Fruit fly (Drosophila melanogaster): Measurements from ENCODE around the gene eRF3.

eRF3 gene

dm6 chr2L:12483866-12484554 is 49.8 kb downstream of the eRF3 start (continued):
- TF ChIP-seq CG7839 (tag; optimal IDR thresholded peaks at IDR 0.05) (peak; percentile 90), Hmr (GFP tag; optimal IDR thresholded peaks at IDR 0.05) (peak; percentile 82), aop (GFP tag; IDR thresholded peaks at IDR 0.05) (no peak), klu (GFP tag; IDR thresholded peaks at IDR 0.05) (no peak), PHDP (tag; optimal IDR thresholded peaks at IDR 0.05) (peak; percentile 92), CG6654 (GFP tag; optimal IDR thresholded peaks at IDR 0.05) (peak; percentile 80), sisA (GFP tag; IDR thresholded peaks at IDR 0.05) (no peak), CG34224 (GFP tag; IDR thresholded peaks at IDR 0.05; ENCODE audit: partially characterized antibody) (no peak), lilli (GFP tag; optimal IDR thresholded peaks at IDR 0.05) (peak; percentile 93), CG14710 (tag; optimal IDR thresholded peaks at IDR 0.05) (peak; percentile 80), Sin3A (optimal IDR thresholded peaks at IDR 0.05) (no peak), CG16815 (GFP tag; optimal IDR thresholded peaks at IDR 0.05) (peak; percentile 76), CG30403 (GFP tag; optimal IDR thresholded peaks at IDR 0.05) (peak; percentile 92), Bdp1 (GFP tag; optimal IDR thresholded peaks at IDR 0.05) (no peak), CG18262 (tag; optimal IDR thresholded peaks at IDR 0.05) (peak; percentile 89), CG3995 (GFP tag; optimal IDR thresholded peaks at IDR 0.05) (peak; percentile 44), Gsc (GFP tag; IDR thresholded peaks at IDR 0.05) (no peak), D19A (tag; optimal IDR thresholded peaks at IDR 0.05) (peak; percentile 77), CG4282 (GFP tag; optimal IDR thresholded peaks at IDR 0.05) (peak; percentile 59), trem (tag; optimal IDR thresholded peaks at IDR 0.05) (peak; percentile 67), lbe (GFP tag; optimal IDR thresholded peaks at IDR 0.05) (peak; percentile 91), chm (GFP tag; IDR thresholded peaks at IDR 0.05) (peak; percentile 85), YL-1 (GFP tag; optimal IDR thresholded peaks at IDR 0.05) (peak; percentile 68), CG2199 (GFP tag; IDR thresholded peaks at IDR 0.05) (peak; percentile 64; the same call in 1 of the 3 replicates), chinmo (GFP tag; IDR thresholded peaks at IDR 0.05; ENCODE audit: partially characterized antibody) (peak; percentile 72; the same call in 2 of the 4 replicates), CG1602 (GFP tag; optimal IDR thresholded peaks at IDR 0.05) (peak; percentile 80), gt (GFP tag; IDR thresholded peaks at IDR 0.05) (peak; percentile 43; the same call in 1 of the 2 replicates), al (GFP tag; IDR thresholded peaks at IDR 0.05) (peak; percentile 68; the same call in 1 of the 2 replicates), CoRest (tag; optimal IDR thresholded peaks at IDR 0.05) (peak; percentile 93), CG18619 (GFP tag; optimal IDR thresholded peaks at IDR 0.05) (peak; percentile 82), CG6683 (GFP tag; optimal IDR thresholded peaks at IDR 0.05) (peak; percentile 69), CG7372 (GFP tag; IDR thresholded peaks at IDR 0.05) (peak; percentile 85), CG11247 (GFP tag; IDR thresholded peaks at IDR 0.05) (0 out of 2 replicates have a peak, but pooled peaks have one; percentile 76), CG12391 (tag; optimal IDR thresholded peaks at IDR 0.05) (peak; percentile 86), CG17186 (GFP tag; optimal IDR thresholded peaks at IDR 0.05) (peak; percentile 41), Drgx (GFP tag; IDR thresholded peaks at IDR 0.05) (peak; percentile 96), Oli (tag; optimal IDR thresholded peaks at IDR 0.05) (peak; percentile 92), CG4328 (GFP tag; optimal IDR thresholded peaks at IDR 0.05) (peak; percentile 84), CG12155 (GFP tag; optimal IDR thresholded peaks at IDR 0.05) (peak; percentile 74), MBD-R2 (GFP tag; IDR thresholded peaks at IDR 0.05) (peak; percentile 48; the same call in 1 of the 2 replicates), bcd (GFP tag; optimal IDR thresholded peaks at IDR 0.05) (peak; percentile 86), nerfin-2 (GFP tag; IDR thresholded peaks at IDR 0.05; ENCODE audit: partially characterized antibody) (no peak), CG3163 (GFP tag; optimal IDR thresholded peaks at IDR 0.05) (peak; percentile 66), Meics (GFP tag; optimal IDR thresholded peaks at IDR 0.05) (peak; percentile 86), CG2120 (GFP tag; optimal IDR thresholded peaks at IDR 0.05) (peak; percentile 92), tin (GFP tag; optimal IDR thresholded peaks at IDR 0.05) (peak; percentile 91), CG3838 (GFP tag; optimal IDR thresholded peaks at IDR 0.05) (peak; percentile 16), grau (tag; optimal IDR thresholded peaks at IDR 0.05) (peak; percentile 99), emc (GFP tag; optimal IDR thresholded peaks at IDR 0.05) (peak; percentile 69), CG10366 (GFP tag; IDR thresholded peaks at IDR 0.05) (peak; percentile 89)

All from whole organism, embryonic.